Worm (Caenorhabditis elegans) whole organism, early embryonic: Measurements from ENCODE around the gene F09E5.3.

ENCODE experiments used
- B0310.2 ChIP-seq: sonication (generic microtip); optimal IDR thresholded peaks from 2 replicates; lab custom pipeline; 2016; ENCODE audit warnings: mild to moderate bottlenecking, missing genetic modification characterization, missing compliant biosample characterization
- F13C5.2 ChIP-seq: sonication (generic microtip); optimal IDR thresholded peaks from 2 replicates; lab custom pipeline; 2017; ENCODE audit warnings: mild to moderate bottlenecking, missing genetic modification characterization, inconsistent platforms, missing compliant biosample characterization
- aly-1 ChIP-seq: sonication (generic microtip); optimal IDR thresholded peaks from 2 replicates; lab custom pipeline; 2016; ENCODE audit warnings: missing genetic modification characterization, missing compliant biosample characterization
- ama-1 ChIP-seq: fragments of 150-350 bp; optimal IDR thresholded peaks from 2 replicates; lab custom pipeline; 2014
- ceh-13 ChIP-seq: fragments of 200-800 bp; sonication (Bioruptor generic); optimal IDR thresholded peaks from 2 replicates; lab custom pipeline; 2018; ENCODE audit warnings: mild to moderate bottlenecking, missing genetic modification characterization, missing compliant biosample characterization
- ceh-36 ChIP-seq: sonication (generic microtip); optimal IDR thresholded peaks from 2 replicates; lab custom pipeline; 2016; ENCODE audit warnings: missing genetic modification characterization, inconsistent platforms, missing compliant biosample characterization
- ets-7 ChIP-seq: sonication (generic microtip); optimal IDR thresholded peaks from 2 replicates; lab custom pipeline; 2016; ENCODE audit warnings: missing genotype, missing genetic modification characterization, missing compliant biosample characterization
- flt-1 ChIP-seq: fragments of 200-800 bp; sonication (Bioruptor generic); IDR thresholded peaks from 2 replicates; pipeline ENCODE4 v1.3.6; 2022; ENCODE audit warnings: missing genetic modification characterization, missing compliant biosample characterization
- hmbx-1 ChIP-seq: sonication (generic microtip); optimal IDR thresholded peaks from 2 replicates; lab custom pipeline; 2016; ENCODE audit warnings: mild to moderate bottlenecking, missing genetic modification characterization, missing compliant biosample characterization
- hmg-4 ChIP-seq: fragments of 200-800 bp; sonication (Bioruptor generic); optimal IDR thresholded peaks from 2 replicates; lab custom pipeline; 2018; ENCODE audit warnings: mild to moderate bottlenecking, missing genetic modification characterization, missing compliant biosample characterization
- hnd-1 ChIP-seq: sonication (generic microtip); optimal IDR thresholded peaks from 2 replicates; lab custom pipeline; 2016; ENCODE audit warnings: missing genetic modification characterization, missing compliant biosample characterization
- pes-1 ChIP-seq: fragments of 200-800 bp; sonication (Bioruptor generic); IDR thresholded peaks from 2 replicates; pipeline ENCODE4 v1.3.6; 2022; ENCODE audit warnings: missing genetic modification reagents, missing genetic modification characterization, missing compliant biosample characterization
- scrt-1 ChIP-seq: fragments of 200-800 bp; sonication (Bioruptor generic); IDR thresholded peaks from 2 replicates; pipeline ENCODE4 v1.3.6; 2022; ENCODE audit warnings: missing genetic modification characterization, missing compliant biosample characterization
- sea-1 ChIP-seq: fragments of 200-800 bp; sonication (Bioruptor generic); conservative IDR thresholded peaks from 2 replicates; pipeline ENCODE4 v1.3.6; 2022; ENCODE audit warnings: missing genetic modification characterization, missing compliant biosample characterization
- tbx-11 ChIP-seq: fragments of 200-800 bp; sonication (Bioruptor generic); IDR thresholded peaks from 2 replicates; pipeline ENCODE4 v1.3.6; 2022; ENCODE audit warnings: missing genetic modification characterization, missing compliant biosample characterization
- tbx-37 ChIP-seq: fragments of 200-800 bp; sonication (Bioruptor generic); conservative IDR thresholded peaks from 2 replicates; pipeline ENCODE4 v1.3.6; 2022; ENCODE audit warnings: missing genetic modification reagents, missing genetic modification characterization, missing compliant biosample characterization
- tra-4 ChIP-seq: sonication (generic microtip); optimal IDR thresholded peaks from 2 replicates; lab custom pipeline; 2017; ENCODE audit warnings: missing genetic modification characterization, missing compliant biosample characterization

F09E5.3 gene

DNA sequence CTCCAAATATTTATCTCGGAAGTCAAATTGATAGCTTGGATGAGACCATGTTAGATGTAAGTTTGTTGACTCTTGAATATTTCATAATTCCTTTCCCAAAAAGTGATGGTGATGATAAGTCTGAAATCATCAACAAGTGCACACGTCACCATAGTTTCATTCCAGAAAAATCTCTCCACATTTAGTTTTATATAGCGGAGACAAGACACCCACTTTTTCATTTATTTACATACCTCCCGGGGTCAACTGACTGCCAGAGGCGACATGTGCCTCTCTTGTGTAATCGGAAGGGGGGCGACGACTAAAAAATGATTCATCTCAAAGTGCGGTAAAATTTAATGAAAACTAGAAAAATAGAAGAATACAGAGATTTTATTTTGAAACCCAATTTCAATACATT lies 35.5 kb upstream of the F09E5.3 start:
- TF ChIP-seq hnd-1 (tag; lab: Kevin White, UChicago) (no peak), hmg-4 (no peak), ets-7 (tag; lab: Kevin White, UChicago) (no peak), aly-1 (tag; lab: Kevin White, UChicago) (no peak), hmbx-1 (tag; lab: Kevin White, UChicago) (no peak), tbx-11 (GFP tag; lab: Robert Waterston, UW) (no peak)

DNA sequence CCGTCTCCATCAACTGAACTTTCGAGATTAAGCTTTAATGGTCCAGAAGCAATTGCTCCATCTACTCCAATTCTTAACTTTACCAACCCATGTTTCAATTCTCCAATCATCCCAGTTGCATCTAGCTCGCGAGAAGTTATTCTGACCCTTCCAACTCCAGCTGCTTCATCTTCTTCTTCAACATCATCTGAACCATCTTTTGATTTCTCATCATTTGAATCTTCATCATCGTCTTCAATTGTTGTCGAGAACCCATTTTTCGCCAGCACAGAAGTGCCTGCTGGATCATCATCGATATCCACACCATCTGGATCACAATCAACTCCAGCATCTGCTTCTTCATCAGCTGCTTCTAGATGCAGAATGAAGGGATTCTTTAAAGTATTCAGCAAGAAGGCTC lies 34.2 kb upstream of the F09E5.3 start:
- TF ChIP-seq hmg-4: no peak
- TF ChIP-seq hnd-1 (tag; lab: Kevin White, UChicago): no peak
- TF ChIP-seq ceh-36: no peak
- no peak for TF ChIP-seq ceh-13 (GFP tag; lab: Kevin White, UChicago)
- TF ChIP-seq F13C5.2: no peak
- TF ChIP-seq hmbx-1 (tag; lab: Kevin White, UChicago): no peak
- no peak for TF ChIP-seq sea-1 (GFP tag; lab: Robert Waterston, UW)
- TF ChIP-seq aly-1 (tag; lab: Kevin White, UChicago): no peak
- no peak for TF ChIP-seq tbx-11 (GFP tag; lab: Robert Waterston, UW)
- no peak for TF ChIP-seq ets-7 (tag; lab: Kevin White, UChicago)
- TF ChIP-seq flt-1: no peak
- no peak for TF ChIP-seq tra-4 (tag; lab: Kevin White, UChicago)
- no peak for TF ChIP-seq B0310.2 (tag; lab: Kevin White, UChicago)

ce11 chrII:5340672-5341568 lies 32.9 kb upstream of the F09E5.3 start:
- no peak for TF ChIP-seq B0310.2 (tag; lab: Kevin White, UChicago)
- TF ChIP-seq tbx-37 (GFP tag; lab: Robert Waterston, UW): no peak
- TF ChIP-seq hnd-1 (tag; lab: Kevin White, UChicago): no peak
- TF ChIP-seq tra-4 (tag; lab: Kevin White, UChicago): no peak
- TF ChIP-seq pes-1 (GFP tag; lab: Robert Waterston, UW): no peak
- no peak for TF ChIP-seq hmg-4
- no peak for TF ChIP-seq ceh-13 (GFP tag; lab: Kevin White, UChicago)
- TF ChIP-seq hmbx-1 (tag; lab: Kevin White, UChicago): no peak
- no peak for TF ChIP-seq flt-1
- TF ChIP-seq ets-7 (tag; lab: Kevin White, UChicago): no peak

DNA sequence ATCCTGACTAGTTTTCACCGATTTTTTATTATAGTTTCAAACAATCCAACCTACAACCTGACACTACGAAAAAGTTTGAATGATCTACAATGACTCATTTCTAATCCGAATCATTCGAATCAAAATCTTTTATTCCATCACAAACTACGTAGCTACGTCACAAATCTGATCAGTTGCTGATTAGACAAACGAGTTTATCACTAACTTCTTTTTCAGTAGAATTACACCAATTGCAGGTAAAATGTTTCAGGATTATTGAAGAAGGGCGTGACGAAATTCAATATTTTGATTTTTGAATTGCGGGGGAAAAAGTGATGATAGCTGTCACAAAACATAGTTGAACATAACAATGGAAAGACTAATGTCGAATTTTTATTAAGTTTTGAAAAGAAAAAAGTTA lies 32.2 kb upstream of the F09E5.3 start:
- TF ChIP-seq tbx-37 (GFP tag; lab: Robert Waterston, UW) (no peak), tra-4 (tag; lab: Kevin White, UChicago) (no peak), B0310.2 (tag; lab: Kevin White, UChicago) (no peak), tbx-11 (GFP tag; lab: Robert Waterston, UW) (no peak), aly-1 (tag; lab: Kevin White, UChicago) (no peak), sea-1 (GFP tag; lab: Robert Waterston, UW) (no peak), F13C5.2 (no peak), ama-1 (lab: Kevin White, UChicago) (no peak), scrt-1 (GFP tag; lab: Robert Waterston, UW) (no peak), ceh-36 (no peak), flt-1 (no peak), ets-7 (tag; lab: Kevin White, UChicago) (no peak), hmg-4 (no peak)

DNA sequence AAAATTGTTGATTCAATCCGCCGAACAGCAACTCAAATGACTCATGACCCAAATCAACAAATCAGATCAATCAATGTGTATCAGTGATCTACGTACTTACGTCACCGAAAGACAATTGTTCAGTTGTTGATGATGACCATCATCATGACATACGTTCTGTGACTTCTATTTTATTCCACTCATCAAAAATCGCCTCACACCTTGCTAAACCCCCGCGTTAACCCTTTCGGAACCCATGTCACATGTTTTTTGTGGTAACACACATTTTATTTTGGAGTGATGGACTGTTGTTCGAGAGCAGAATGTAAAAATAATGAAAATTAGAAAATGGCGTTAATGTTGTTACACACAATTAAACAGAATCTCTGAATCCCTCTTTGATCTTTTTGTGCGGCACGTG lies 31.4 kb upstream of the F09E5.3 start:
- TF ChIP-seq ama-1 (lab: Kevin White, UChicago): no peak
- TF ChIP-seq hmbx-1 (tag; lab: Kevin White, UChicago): no peak
- no peak for TF ChIP-seq hnd-1 (tag; lab: Kevin White, UChicago)
- no peak for TF ChIP-seq pes-1 (GFP tag; lab: Robert Waterston, UW)
- no peak for TF ChIP-seq sea-1 (GFP tag; lab: Robert Waterston, UW)
- TF ChIP-seq scrt-1 (GFP tag; lab: Robert Waterston, UW): no peak
- no peak for TF ChIP-seq tbx-11 (GFP tag; lab: Robert Waterston, UW)
- TF ChIP-seq F13C5.2: no peak
- no peak for TF ChIP-seq ceh-13 (GFP tag; lab: Kevin White, UChicago)
- TF ChIP-seq tra-4 (tag; lab: Kevin White, UChicago): no peak
- no peak for TF ChIP-seq B0310.2 (tag; lab: Kevin White, UChicago)
- TF ChIP-seq hmg-4: no peak
- no peak for TF ChIP-seq ets-7 (tag; lab: Kevin White, UChicago)

DNA sequence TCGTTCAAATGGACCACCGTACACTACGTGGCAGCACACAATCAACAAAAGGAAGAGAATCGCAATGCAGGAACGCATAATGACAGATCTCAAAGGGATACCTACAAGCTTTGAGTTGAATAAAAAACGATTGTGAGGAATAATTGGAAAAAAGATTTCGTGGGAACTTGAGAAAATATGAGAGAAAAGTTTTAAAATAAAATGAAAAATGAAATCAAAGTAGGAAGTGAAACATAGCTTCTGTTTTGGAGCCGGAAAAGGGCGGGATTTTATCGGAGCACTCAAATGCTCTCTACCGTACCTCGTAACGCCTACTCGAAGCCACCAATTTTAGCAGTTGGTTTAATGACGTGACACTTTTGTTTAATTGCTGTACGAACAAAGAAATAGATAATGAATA lies 29.0 kb upstream of the F09E5.3 start, which contains the start of gene F09E5.14:
Gene F09E5.14 (minus strand): TSS at position 101 of the 400 bp plus-strand sequence.
- TF ChIP-seq tra-4 (tag; lab: Kevin White, UChicago) (no peak), hmbx-1 (tag; lab: Kevin White, UChicago) (no peak), sea-1 (GFP tag; lab: Robert Waterston, UW) (no peak), ceh-36 (no peak), ceh-13 (GFP tag; lab: Kevin White, UChicago) (no peak), tbx-37 (GFP tag; lab: Robert Waterston, UW) (no peak), scrt-1 (GFP tag; lab: Robert Waterston, UW) (no peak), flt-1 (no peak), F13C5.2 (no peak), ama-1 (lab: Kevin White, UChicago) (no peak), hnd-1 (tag; lab: Kevin White, UChicago) (no peak), ets-7 (tag; lab: Kevin White, UChicago) (no peak), tbx-11 (GFP tag; lab: Robert Waterston, UW) (no peak), B0310.2 (tag; lab: Kevin White, UChicago) (no peak), aly-1 (tag; lab: Kevin White, UChicago) (no peak)

DNA sequence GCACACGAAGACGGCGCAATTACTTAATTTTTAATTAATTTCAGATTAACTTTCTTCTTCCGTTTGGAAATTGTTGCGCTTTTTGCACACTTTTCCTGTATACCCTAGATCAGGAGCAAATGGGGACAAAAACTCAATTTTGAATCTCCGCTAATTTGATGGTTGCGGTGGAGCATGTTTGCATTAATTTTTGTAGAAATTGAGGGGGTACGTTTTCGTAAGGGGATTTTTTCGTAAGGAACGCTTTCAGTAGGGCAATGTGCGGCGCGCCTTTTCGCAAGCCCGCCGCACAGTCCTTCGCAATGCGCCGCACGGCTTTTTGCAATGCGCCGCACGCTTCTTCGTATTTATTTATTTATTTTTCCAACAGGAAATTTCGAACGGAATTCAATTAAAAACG lies 27.4 kb upstream of the F09E5.3 start:
- TF ChIP-seq pes-1 (GFP tag; lab: Robert Waterston, UW) (peak; percentile 79; the same call in 1 of the 2 replicates), flt-1 (0 out of 2 replicates have a peak, but pooled peaks have one; percentile 32), tbx-11 (GFP tag; lab: Robert Waterston, UW) (peak; percentile 78; the same call in 1 of the 2 replicates), tbx-37 (GFP tag; lab: Robert Waterston, UW) (0 out of 2 replicates have a peak, but pooled peaks have one; percentile 35), sea-1 (GFP tag; lab: Robert Waterston, UW) (peak; percentile 87), scrt-1 (GFP tag; lab: Robert Waterston, UW) (peak; percentile 66; the same call in 1 of the 2 replicates)
